Fruit fly (Drosophila melanogaster) ovary, adult (tissue): Measurements from ENCODE around the gene Mis12.

Experiments
- CG17801 ChIP-seq: fragments of 200-800 bp; optimal IDR thresholded peaks from 2 replicates; lab custom pipeline; 2019; ENCODE audit warnings: missing biosample characterization, mild to moderate bottlenecking, missing genetic modification characterization, moderate library complexity; ENCODE audit not compliant: partially characterized antibody

Gene Mis12

dm6 chr3L:6990288-6990687, 21.4 kb upstream of the Mis12 start, which contains the start of gene bin:
bin (plus strand) TSS chr3L:6990622.
- no peak for TF ChIP-seq CG17801 (GFP tag; lab: Kevin White, UChicago)

- TF ChIP-seq CG17801 (GFP tag; lab: Kevin White, UChicago), result no peak
Measured at dm6 chr3L:6988942-6989569, 20.2 kb upstream of the Mis12 start.

dm6 chr3L:6984486-6984885, 15.6 kb upstream of the Mis12 start, which contains the start of the genes CG32388 and CG43439:
CG32388 (minus strand) TSS chr3L:6984586.
CG43439 (minus strand) TSS chr3L:6984586.
- TF ChIP-seq CG17801 (GFP tag; lab: Kevin White, UChicago), result no peak

dm6 chr3L:6981823-6982222, 13.0 kb upstream of the Mis12 start:
- no peak for TF ChIP-seq CG17801 (GFP tag; lab: Kevin White, UChicago)

- TF ChIP-seq CG17801 (GFP tag; lab: Kevin White, UChicago), result no peak
Measured at dm6 chr3L:6981109-6981741, 12.4 kb upstream of the Mis12 start.

dm6 chr3L:6980553-6980952, 11.7 kb upstream of the Mis12 start:
- TF ChIP-seq CG17801 (GFP tag; lab: Kevin White, UChicago), result no peak

dm6 chr3L:6979387-6980249, 10.8 kb upstream of the Mis12 start, which contains the start of gene Galphai:
Galphai (minus strand) TSS chr3L:6980044.
- TF ChIP-seq CG17801 (GFP tag; lab: Kevin White, UChicago), result peak; percentile 49

- no peak for TF ChIP-seq CG17801 (GFP tag; lab: Kevin White, UChicago)
Measured at dm6 chr3L:6978757-6979386, 10.0 kb upstream of the Mis12 start.

dm6 chr3L:6978030-6978683, 9.3 kb upstream of the Mis12 start:
- TF ChIP-seq CG17801 (GFP tag; lab: Kevin White, UChicago), result no peak

dm6 chr3L:6977391-6977790, 8.5 kb upstream of the Mis12 start:
- TF ChIP-seq CG17801 (GFP tag; lab: Kevin White, UChicago), result no peak

dm6 chr3L:6976601-6977140, 7.8 kb upstream of the Mis12 start:
- no peak for TF ChIP-seq CG17801 (GFP tag; lab: Kevin White, UChicago)

dm6 chr3L:6975875-6976274, 7.0 kb upstream of the Mis12 start:
- no peak for TF ChIP-seq CG17801 (GFP tag; lab: Kevin White, UChicago)

dm6 chr3L:6972367-6972766, 3.5 kb upstream of the Mis12 start, which contains the start of gene CG10063:
CG10063 (minus strand) TSS chr3L:6972467.
- TF ChIP-seq CG17801 (GFP tag; lab: Kevin White, UChicago), result no peak

dm6 chr3L:6971298-6971697, 2.5 kb upstream of the Mis12 start:
- no peak for TF ChIP-seq CG17801 (GFP tag; lab: Kevin White, UChicago)
